Worm (Caenorhabditis elegans): ENCODE measurements around the gene C49C8.3.

The C49C8.3 gene

DNA sequence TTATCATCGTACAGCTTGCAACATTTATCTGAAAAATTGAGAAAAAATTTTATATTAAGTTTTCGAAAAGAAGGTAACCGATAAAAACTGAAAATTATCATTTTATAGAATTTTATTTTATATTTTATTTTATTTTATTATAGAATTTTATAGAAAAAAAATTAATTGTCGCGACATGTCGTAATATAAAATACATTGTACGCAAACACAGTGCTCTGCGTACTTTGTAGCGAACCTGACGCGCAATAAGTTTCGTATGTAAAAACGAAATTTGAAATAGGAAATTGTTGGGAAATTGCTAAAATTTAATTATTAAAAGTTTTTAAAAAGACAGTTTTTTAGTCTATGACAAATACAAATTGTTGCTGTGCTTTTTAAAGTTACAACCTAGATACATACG lies 47.0 kb downstream of the C49C8.3 start, which contains the start of the genes hst-1 and ints-6:
hst-1 (minus strand) TSS at position 28 of the 400 bp plus-strand sequence.
ints-6 (plus strand) TSS at position 260 of the 400 bp plus-strand sequence.
- TF ChIP-seq unc-98 (GFP tag; IDR thresholded peaks at IDR 0.05) (no peak), vab-15 (tag; optimal IDR thresholded peaks at IDR 0.05) (no peak), nhr-84 (tag; optimal IDR thresholded peaks at IDR 0.05) (no peak), nhr-76 (tag; optimal IDR thresholded peaks at IDR 0.05) (no peak), nhr-19 (GFP tag; conservative IDR thresholded peaks at IDR 0.05) (no peak), lsy-2 (tag; optimal IDR thresholded peaks at IDR 0.05) (peak; percentile 40 to 56), blmp-1 (tag; optimal IDR thresholded peaks at IDR 0.05) (peak; percentile 4), zip-4 (GFP tag; optimal IDR thresholded peaks at IDR 0.05) (no peak), nhr-28 (tag; optimal IDR thresholded peaks at IDR 0.05) (no peak), nhr-71 (tag; optimal IDR thresholded peaks at IDR 0.05) (peak; percentile 38), efl-1 (optimal IDR thresholded peaks at IDR 0.05) (peak; percentile 14 to 35), efl-1 (GFP tag; optimal IDR thresholded peaks at IDR 0.05 in 1 of 2) (peak; percentile 40 to 88), C16A3.4 (tag; optimal IDR thresholded peaks at IDR 0.05) (peak; percentile 16), hlh-4 (tag; optimal IDR thresholded peaks at IDR 0.05) (no peak), efl-3 (GFP tag; optimal IDR thresholded peaks at IDR 0.05) (no peak), sox-4 (tag; optimal IDR thresholded peaks at IDR 0.05) (no peak), pag-3 (tag; optimal IDR thresholded peaks at IDR 0.05; ENCODE audit: borderline replicate concordance, insufficient read depth) (no peak), grh-1 (GFP tag; IDR thresholded peaks at IDR 0.05) (no peak), nhr-237 (tag; optimal IDR thresholded peaks at IDR 0.05) (no peak), ceh-63 (GFP tag; optimal IDR thresholded peaks at IDR 0.05) (no peak), pqm-1 (tag; optimal IDR thresholded peaks at IDR 0.05) (no peak), pax-3 (tag; optimal IDR thresholded peaks at IDR 0.05) (no peak), sptf-1 (tag; optimal IDR thresholded peaks at IDR 0.05) (no peak), F16B12.6 (tag; optimal IDR thresholded peaks at IDR 0.05) (peak; percentile 76), sup-37 (GFP tag; optimal IDR thresholded peaks at IDR 0.05) (no peak), egl-13 (tag; optimal IDR thresholded peaks at IDR 0.05) (no peak), mab-9 (GFP tag; IDR thresholded peaks at IDR 0.05) (no peak), Y116A8C.19 (tag; optimal IDR thresholded peaks at IDR 0.05; ENCODE audit: borderline replicate concordance) (no peak), ztf-4 (tag; optimal IDR thresholded peaks at IDR 0.05) (no peak), skn-1 (tag; optimal IDR thresholded peaks at IDR 0.05) (peak; percentile 41), lin-13 (GFP tag; optimal IDR thresholded peaks at IDR 0.05) (no peak), unc-62 (GFP tag; optimal IDR thresholded peaks at IDR 0.05) (no peak), aha-1 (tag; optimal IDR thresholded peaks at IDR 0.05) (no peak), mep-1 (tag; optimal IDR thresholded peaks at IDR 0.05) (peak; percentile 51), jun-1 (tag; optimal IDR thresholded peaks at IDR 0.05) (no peak), xbp-1 (tag; optimal IDR thresholded peaks at IDR 0.05) (peak; percentile 28), nhr-77 (tag; optimal IDR thresholded peaks at IDR 0.05) (no peak), nhr-20 (tag; optimal IDR thresholded peaks at IDR 0.05) (peak; percentile 21), swsn-7 (tag; optimal IDR thresholded peaks at IDR 0.05) (peak; percentile 9), mdl-1 (tag; optimal IDR thresholded peaks at IDR 0.05) (no peak), snu-23 (GFP tag; optimal IDR thresholded peaks at IDR 0.05) (peak; percentile 46), unc-30 (tag; optimal IDR thresholded peaks at IDR 0.05) (no peak), unc-86 (tag; optimal IDR thresholded peaks at IDR 0.05) (no peak), lin-35 (GFP tag; optimal IDR thresholded peaks at IDR 0.05) (peak in 1 of 2 experiments; percentile 29), snpc-4 (tag; optimal IDR thresholded peaks at IDR 0.05) (no peak), isw-1 (GFP tag; IDR thresholded peaks at IDR 0.05) (no peak), nhr-47 (tag; optimal IDR thresholded peaks at IDR 0.05) (peak; percentile 32), ceh-82 (tag; optimal IDR thresholded peaks at IDR 0.05) (no peak), ama-1 (optimal IDR thresholded peaks at IDR 0.05) (no peak), dpl-1 (GFP tag; optimal IDR thresholded peaks at IDR 0.05) (peak in 2 of 3 experiments; percentile 27 to 56), zag-1 (tag; optimal IDR thresholded peaks at IDR 0.05) (no peak), nhr-90 (tag; optimal IDR thresholded peaks at IDR 0.05; ENCODE audit: poor library complexity) (no peak)
